Worm (Caenorhabditis elegans) whole organism, young adult: ENCODE measurements around the gene Y69A2AR.24.
A peak's percentile ranks its signal among the peaks of the same experiment; 100 is the strongest.

ENCODE experiments used
- F33H1.4 ChIP-seq: fragments of 200-800 bp; sonication (Bioruptor generic); IDR thresholded peaks from 2 replicates; pipeline ENCODE4 v1.3.6; 2022; ENCODE audit warnings: missing genetic modification reagents, missing genetic modification characterization, missing compliant biosample characterization
- F55B11.4 ChIP-seq: sonication (generic microtip); optimal IDR thresholded peaks from 2 replicates; lab custom pipeline; 2016; ENCODE audit warnings: missing compliant biosample characterization, missing genetic modification characterization, borderline replicate concordance; ENCODE audit not compliant: insufficient read depth
- T26A5.8 ChIP-seq: sonication (generic microtip); optimal IDR thresholded peaks from 2 replicates; lab custom pipeline; 2016; ENCODE audit warnings: missing genetic modification characterization, missing compliant biosample characterization
- Y53F4B.3 ChIP-seq: fragments of 200-800 bp; sonication (Bioruptor generic); IDR thresholded peaks from 2 replicates; pipeline ENCODE4 v1.3.6; 2022; ENCODE audit warnings: missing genetic modification reagents, missing genetic modification characterization, missing compliant biosample characterization
- Y95B8A.8 ChIP-seq: fragments of 200-800 bp; sonication (Bioruptor generic); IDR thresholded peaks from 2 replicates; pipeline ENCODE4 v1.3.6; 2022; ENCODE audit warnings: missing genetic modification reagents, missing genetic modification characterization, missing compliant biosample characterization
- ccch-3 ChIP-seq: fragments of 200-800 bp; sonication (Bioruptor generic); optimal IDR thresholded peaks from 2 replicates; lab custom pipeline; 2018; ENCODE audit warnings: mild to moderate bottlenecking, missing genetic modification characterization, missing compliant biosample characterization
- ceh-100 ChIP-seq: fragments of 200-800 bp; sonication (Bioruptor generic); IDR thresholded peaks from 2 replicates; pipeline ENCODE4 v1.3.6; 2022; ENCODE audit warnings: missing genetic modification reagents, missing genetic modification characterization, missing compliant biosample characterization
- ceh-27 ChIP-seq: fragments of 200-800 bp; sonication (Bioruptor generic); optimal IDR thresholded peaks from 2 replicates; lab custom pipeline; 2018; ENCODE audit warnings: mild to moderate bottlenecking, missing genetic modification characterization, moderate library complexity, missing compliant biosample characterization
- ceh-58 ChIP-seq: fragments of 200-800 bp; sonication (Bioruptor generic); IDR thresholded peaks from 2 replicates; pipeline ENCODE4 v1.3.6; 2022; ENCODE audit warnings: missing genetic modification characterization, missing compliant biosample characterization
- die-1 ChIP-seq: sonication (generic microtip); optimal IDR thresholded peaks from 2 replicates; lab custom pipeline; 2016; ENCODE audit warnings: missing genotype, mild to moderate bottlenecking, missing genetic modification characterization, missing compliant biosample characterization
- dox-1 ChIP-seq: fragments of 200-800 bp; sonication (Bioruptor generic); IDR thresholded peaks from 2 replicates; pipeline ENCODE4 v1.3.6; 2022; ENCODE audit warnings: missing genetic modification reagents, missing genetic modification characterization, missing compliant biosample characterization
- egl-44 ChIP-seq: fragments of 200-800 bp; sonication (Bioruptor generic); IDR thresholded peaks from 2 replicates; pipeline ENCODE4 v1.3.6; 2022; ENCODE audit warnings: missing genetic modification reagents, missing genetic modification characterization, missing compliant biosample characterization
- egrh-3 ChIP-seq: fragments of 200-800 bp; sonication (Bioruptor generic); IDR thresholded peaks from 2 replicates; pipeline ENCODE4 v1.3.6; 2022; ENCODE audit warnings: missing genetic modification reagents, missing genetic modification characterization, missing compliant biosample characterization
- fkh-3 ChIP-seq: sonication (generic microtip); optimal IDR thresholded peaks from 2 replicates; lab custom pipeline; 2016; ENCODE audit warnings: mild to moderate bottlenecking, missing genetic modification characterization, missing compliant biosample characterization
- him-1 ChIP-seq: sonication (generic microtip); optimal IDR thresholded peaks from 2 replicates; lab custom pipeline; 2016; ENCODE audit warnings: missing genotype, missing genetic modification reagents, missing genetic modification characterization, missing compliant biosample characterization
- hrde-1 ChIP-seq: sonication (generic microtip); optimal IDR thresholded peaks from 2 replicates; lab custom pipeline; 2016; ENCODE audit warnings: missing genetic modification characterization, mild to moderate bottlenecking, missing compliant biosample characterization, moderate library complexity, missing genotype, missing genetic modification reagents, borderline replicate concordance
- let-526 ChIP-seq: fragments of 200-800 bp; sonication (Bioruptor generic); IDR thresholded peaks from 2 replicates; pipeline ENCODE4 v1.3.6; 2022; ENCODE audit warnings: missing genetic modification reagents, missing genetic modification characterization, missing compliant biosample characterization
- let-607 ChIP-seq, 2 experiments: fragments of 200-800 bp in 1 of 2; sonication (Bioruptor generic) in 1 of 2; sonication (generic microtip) in 1 of 2; optimal IDR thresholded peaks; 2 replicates each; lab custom pipeline; 2016 to 2018; ENCODE audit warnings: mild to moderate bottlenecking in 2 of 2, missing compliant biosample characterization in 2 of 2, missing genetic modification characterization in 2 of 2, moderate library complexity in 2 of 2, missing genotype in 1 of 2
- lin-54 ChIP-seq: fragments of 200-800 bp; sonication (Bioruptor generic); optimal IDR thresholded peaks from 2 replicates; lab custom pipeline; 2018; ENCODE audit warnings: mild to moderate bottlenecking, missing genetic modification characterization, missing compliant biosample characterization
- lir-1 ChIP-seq: fragments of 200-800 bp; sonication (Bioruptor generic); conservative IDR thresholded peaks from 2 replicates; pipeline ENCODE4 v1.3.6; 2022; ENCODE audit warnings: missing genetic modification reagents, missing genetic modification characterization, missing compliant biosample characterization
- lsy-27 ChIP-seq: sonication (generic microtip); optimal IDR thresholded peaks from 2 replicates; lab custom pipeline; 2017; ENCODE audit warnings: missing genetic modification characterization, mild to moderate bottlenecking, missing compliant biosample characterization, antibody characterized with exemption, missing genotype, borderline replicate concordance; ENCODE audit not compliant: insufficient read depth
- madf-10 ChIP-seq: sonication (generic microtip); optimal IDR thresholded peaks from 2 replicates; lab custom pipeline; 2016; ENCODE audit warnings: mild to moderate bottlenecking, missing genetic modification characterization, missing compliant biosample characterization
- madf-6 ChIP-seq: fragments of 200-800 bp; sonication (Bioruptor generic); IDR thresholded peaks from 2 replicates; pipeline ENCODE4 v1.3.6; 2022; ENCODE audit warnings: missing genetic modification reagents, missing genetic modification characterization, missing compliant biosample characterization
- madf-8 ChIP-seq: fragments of 200-800 bp; sonication (Bioruptor generic); conservative IDR thresholded peaks from 2 replicates; pipeline ENCODE4 v1.3.6; 2022; ENCODE audit warnings: missing genetic modification reagents, missing genetic modification characterization, missing compliant biosample characterization
- mes-4 ChIP-seq: sonication (generic microtip); optimal IDR thresholded peaks from 2 replicates; lab custom pipeline; 2016; ENCODE audit warnings: missing genotype, missing genetic modification characterization, missing compliant biosample characterization
- nfyb-1 ChIP-seq: fragments of 200-800 bp; sonication (Bioruptor generic); IDR thresholded peaks from 2 replicates; pipeline ENCODE4 v1.3.6; 2022; ENCODE audit warnings: missing genetic modification reagents, missing genetic modification characterization, missing compliant biosample characterization
- nhr-27 ChIP-seq: fragments of 200-800 bp; sonication (Bioruptor generic); optimal IDR thresholded peaks from 2 replicates; lab custom pipeline; 2018; ENCODE audit warnings: mild to moderate bottlenecking, missing genetic modification characterization, moderate library complexity, missing compliant biosample characterization
- nhr-80 ChIP-seq: sonication (generic microtip); optimal IDR thresholded peaks from 2 replicates; lab custom pipeline; 2016; ENCODE audit warnings: missing genetic modification characterization, missing compliant biosample characterization
- pbrm-1 ChIP-seq: fragments of 200-800 bp; sonication (Bioruptor generic); IDR thresholded peaks from 2 replicates; pipeline ENCODE4 v1.3.6; 2022; ENCODE audit warnings: missing genetic modification reagents, missing genetic modification characterization, missing compliant biosample characterization
- sea-2 ChIP-seq: fragments of 200-800 bp; sonication (Bioruptor generic); IDR thresholded peaks from 2 replicates; pipeline ENCODE4 v1.3.6; 2022; ENCODE audit warnings: missing genetic modification characterization, missing compliant biosample characterization
- snpc-4 ChIP-seq, 5 experiments: fragments of 150-350 bp in 1 of 5; sonication (generic microtip) in 4 of 5; optimal IDR thresholded peaks; 2 replicates each; lab custom pipeline; 2014 to 2018; ENCODE audit warnings: missing genetic modification characterization in 5 of 5, missing biosample characterization in 3 of 5, antibody characterized with exemption in 2 of 5, mild to moderate bottlenecking in 2 of 5, missing compliant biosample characterization in 2 of 5, missing genotype in 2 of 5, moderate library complexity in 2 of 5, missing genetic modification reagents in 1 of 5
- zfh-2 ChIP-seq: fragments of 200-800 bp; sonication (Bioruptor generic); conservative IDR thresholded peaks from 2 replicates; pipeline ENCODE4 v1.3.6; 2022; ENCODE audit warnings: missing genetic modification reagents, missing genetic modification characterization, missing compliant biosample characterization
- ztf-22 ChIP-seq: fragments of 200-800 bp; sonication (Bioruptor generic); optimal IDR thresholded peaks from 2 replicates; lab custom pipeline; 2018; ENCODE audit warnings: mild to moderate bottlenecking, missing genetic modification characterization, moderate library complexity, missing compliant biosample characterization

Gene Y69A2AR.24

ce11 chrIV:2556211-2556610, 7.7 kb downstream of the Y69A2AR.24 start:
- TF ChIP-seq hrde-1 (tag; lab: Kevin White, UChicago) (no peak), snpc-4 (GFP tag; optimal IDR thresholded peaks at IDR 0.05; lab: Kevin White, UChicago) (no peak), snpc-4 (tag; optimal IDR thresholded peaks at IDR 0.05; lab: Kevin White, UChicago) (no peak), nhr-80 (tag; lab: Kevin White, UChicago) (no peak), nfyb-1 (no peak)

ce11 chrIV:2552855-2553254, 11.0 kb downstream of the Y69A2AR.24 start:
- TF ChIP-seq F33H1.4 (GFP tag; lab: Robert Waterston, UW) = no peak
- peak; percentile 16; the same call in 1 of the 2 replicates for TF ChIP-seq egrh-3 (GFP tag; lab: Robert Waterston, UW)
- no peak for TF ChIP-seq die-1 (tag; lab: Kevin White, UChicago)
- peak; percentile 80 for TF ChIP-seq zfh-2 (GFP tag; lab: Robert Waterston, UW)
- no peak for TF ChIP-seq ceh-27
- no peak for TF ChIP-seq ceh-58 (GFP tag; lab: Robert Waterston, UW)

- TF ChIP-seq madf-8 (no peak), ceh-100 (GFP tag; lab: Robert Waterston, UW) (no peak), let-526 (GFP tag; lab: Robert Waterston, UW) (no peak), dox-1 (no peak)
Observed at ce11 chrIV:2552276-2552675, 11.6 kb downstream of the Y69A2AR.24 start.

- TF ChIP-seq pbrm-1 (GFP tag; lab: Robert Waterston, UW) (no peak), egrh-3 (GFP tag; lab: Robert Waterston, UW) (peak; percentile 59; the same call in 1 of the 2 replicates), lin-54 (GFP tag; lab: Kevin White, UChicago) (no peak)
- TF ChIP-seq, all 124 proteins: peak for 1
Observed at ce11 chrIV:2551838-2552237, 12.0 kb downstream of the Y69A2AR.24 start.

ce11 chrIV:2551418-2551817, 12.5 kb downstream of the Y69A2AR.24 start, which contains the start of gene Y69A2AR.23:
Gene Y69A2AR.23 (minus strand): TSS chrIV:2551684.
- TF ChIP-seq Y95B8A.8 (GFP tag; lab: Robert Waterston, UW) = no peak
- TF ChIP-seq ccch-3 (GFP tag; lab: Kevin White, UChicago) = no peak
- no peak for TF ChIP-seq madf-10 (tag; lab: Kevin White, UChicago)
- TF ChIP-seq egl-44 (GFP tag; lab: Robert Waterston, UW) = no peak
- no peak for TF ChIP-seq T26A5.8 (tag; lab: Kevin White, UChicago)
- TF ChIP-seq lsy-27 = no peak
- no peak for TF ChIP-seq hrde-1 (tag; lab: Kevin White, UChicago)
- no peak for TF ChIP-seq sea-2 (GFP tag; lab: Robert Waterston, UW)
- no peak for TF ChIP-seq nhr-27 (tag; lab: Kevin White, UChicago)
- TF ChIP-seq fkh-3 (tag; lab: Kevin White, UChicago) = no peak
- TF ChIP-seq ztf-22 (GFP tag; lab: Kevin White, UChicago) = no peak
- TF ChIP-seq mes-4 (tag; lab: Kevin White, UChicago) = no peak
- no peak for TF ChIP-seq ceh-58 (GFP tag; lab: Robert Waterston, UW)
- no peak for TF ChIP-seq him-1
- no peak for TF ChIP-seq madf-6 (GFP tag; lab: Robert Waterston, UW)
- TF ChIP-seq let-607 (tag; optimal IDR thresholded peaks at IDR 0.05; lab: Kevin White, UChicago) = no peak
- no peak for TF ChIP-seq F55B11.4 (tag; lab: Kevin White, UChicago)
- no peak for TF ChIP-seq ceh-100 (GFP tag; lab: Robert Waterston, UW)
- TF ChIP-seq lir-1 (GFP tag; lab: Robert Waterston, UW) = no peak
- no peak for TF ChIP-seq Y53F4B.3 (GFP tag; lab: Robert Waterston, UW)
- TF ChIP-seq, all 124 proteins: peak for 0
